Worm (Caenorhabditis elegans): ENCODE results near the gene ldp-1.
"Not testable (repeated sequence)": the region's sequence is repeated elsewhere in the genome, so short reads cannot be mapped to it uniquely, and the experiment has no call there.

Gene ldp-1

ce11 chrV:2137010-2137409 lies 9.7 kb downstream of the ldp-1 start:
- TF ChIP-seq Y22D7AL.16 (tag; optimal IDR thresholded peaks at IDR 0.05) (no peak), sox-2 (GFP tag; IDR thresholded peaks at IDR 0.05) (no peak), dve-1 (tag; optimal IDR thresholded peaks at IDR 0.05) (no peak), ceh-45 (GFP tag; IDR thresholded peaks at IDR 0.05) (no peak), hlh-6 (tag; optimal IDR thresholded peaks at IDR 0.05) (no peak), pqm-1 (tag; optimal IDR thresholded peaks at IDR 0.05) (no peak), ztf-16 (tag; optimal IDR thresholded peaks at IDR 0.05) (no peak)

ce11 chrV:2138287-2138686 lies 11.0 kb downstream of the ldp-1 start:
- TF ChIP-seq K02D7.2 (tag; optimal IDR thresholded peaks at IDR 0.05) (no peak), ceh-18 (tag; optimal IDR thresholded peaks at IDR 0.05) (no peak), F13H6.1 (tag; optimal IDR thresholded peaks at IDR 0.05) (no peak), elt-4 (tag; optimal IDR thresholded peaks at IDR 0.05) (no peak), pqm-1 (tag; optimal IDR thresholded peaks at IDR 0.05) (no peak), unc-42 (tag; optimal IDR thresholded peaks at IDR 0.05) (no peak), pat-9 (tag; optimal IDR thresholded peaks at IDR 0.05) (no peak)

DNA sequence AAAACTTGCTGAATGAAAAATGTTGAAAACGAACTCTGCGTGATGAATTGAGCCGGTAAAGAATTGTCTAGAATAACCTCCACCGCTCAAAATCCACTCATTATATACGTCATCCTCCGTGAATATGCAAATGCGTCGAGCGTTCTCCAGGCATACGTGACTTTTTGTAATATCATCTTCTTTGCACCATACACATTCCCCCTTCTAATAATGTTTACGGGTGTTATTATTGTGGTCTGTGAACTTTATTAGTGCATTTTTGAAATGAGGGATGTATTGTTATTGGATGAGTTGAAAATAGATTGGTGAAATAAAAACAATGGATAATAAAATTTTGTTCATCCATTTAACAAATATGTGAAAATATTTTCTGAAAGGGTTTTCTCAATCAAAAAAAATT lies 12.6 kb downstream of the ldp-1 start, which contains the start of gene F22F7.7:
Gene F22F7.7 (minus strand): TSS at position 125 of the 400 bp plus-strand sequence.
- TF ChIP-seq madf-2 (tag; optimal IDR thresholded peaks at IDR 0.05), result no peak
- TF ChIP-seq pat-9 (tag; optimal IDR thresholded peaks at IDR 0.05), result no peak
- no peak for TF ChIP-seq ceh-9 (tag; optimal IDR thresholded peaks at IDR 0.05)

- TF ChIP-seq ref-2 (tag; optimal IDR thresholded peaks at IDR 0.05); ceh-45 (GFP tag; IDR thresholded peaks at IDR 0.05); ttx-3 (tag; optimal IDR thresholded peaks at IDR 0.05): not testable (repeated sequence)
These were observed 17.1 kb downstream of the ldp-1 start, which contains the start of gene F22F7.12 for ce11 chrV:2144408-2144807. F22F7.12 (minus strand) TSS chrV:2144508.

ce11 chrV:2146044-2146443 lies 18.7 kb downstream of the ldp-1 start, which contains the start of gene str-52:
str-52 (minus strand) TSS chrV:2146144.
- TF ChIP-seq unc-3 (GFP tag; conservative IDR thresholded peaks at IDR 0.05) (no peak), unc-3 (tag; optimal IDR thresholded peaks at IDR 0.05) (no peak), dmd-4 (tag; optimal IDR thresholded peaks at IDR 0.05; ENCODE audit: borderline replicate concordance) (no peak), lin-11 (tag; optimal IDR thresholded peaks at IDR 0.05) (no peak), ceh-48 (tag; optimal IDR thresholded peaks at IDR 0.05) (no peak), pqm-1 (tag; optimal IDR thresholded peaks at IDR 0.05) (no peak), Y22D7AL.16 (tag; optimal IDR thresholded peaks at IDR 0.05) (no peak)

DNA sequence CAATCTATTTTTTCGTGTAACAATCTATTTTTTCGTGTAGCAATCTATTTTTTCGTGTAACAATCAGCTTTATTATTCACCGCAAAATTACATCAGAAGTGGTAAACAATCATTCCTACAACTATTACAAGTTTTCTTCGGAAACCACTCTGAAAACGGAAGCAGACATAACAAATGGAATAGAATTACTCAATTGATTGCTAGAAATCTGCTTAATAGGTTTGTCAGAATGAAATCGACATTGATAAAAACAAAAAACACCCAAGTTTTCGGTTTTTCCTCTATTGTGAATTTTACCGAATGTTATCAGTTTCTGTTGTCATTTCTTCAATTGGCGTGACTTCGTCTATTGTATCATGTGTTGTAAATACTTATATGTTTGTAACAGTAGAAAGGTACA lies 19.5 kb downstream of the ldp-1 start, which contains the start of gene srbc-20:
Gene srbc-20 (plus strand): TSS at position 301 of the 400 bp plus-strand sequence.
- TF ChIP-seq ama-1 (optimal IDR thresholded peaks at IDR 0.05) (no peak), ceh-45 (GFP tag; IDR thresholded peaks at IDR 0.05) (no peak), elt-4 (tag; optimal IDR thresholded peaks at IDR 0.05) (no peak), ceh-24 (tag; optimal IDR thresholded peaks at IDR 0.05) (no peak), sdc-2 (tag; optimal IDR thresholded peaks at IDR 0.05) (no peak), madf-2 (tag; optimal IDR thresholded peaks at IDR 0.05) (no peak), syd-9 (tag; optimal IDR thresholded peaks at IDR 0.05) (no peak), elt-2 (tag; optimal IDR thresholded peaks at IDR 0.05) (no peak), nhr-11 (tag; optimal IDR thresholded peaks at IDR 0.05) (no peak), eyg-1 (tag; optimal IDR thresholded peaks at IDR 0.05) (no peak), ceh-6 (GFP tag; optimal IDR thresholded peaks at IDR 0.05) (no peak), pha-2 (tag; optimal IDR thresholded peaks at IDR 0.05) (no peak), tbx-7 (tag; optimal IDR thresholded peaks at IDR 0.05) (no peak), ceh-19 (GFP tag; optimal IDR thresholded peaks at IDR 0.05) (no peak), ahr-1 (tag; optimal IDR thresholded peaks at IDR 0.05) (no peak), K09A11.1 (tag; optimal IDR thresholded peaks at IDR 0.05; ENCODE audit: insufficient read depth) (no peak), ets-4 (tag; optimal IDR thresholded peaks at IDR 0.05) (no peak)

All from whole organism, late embryonic.